Fruit fly (Drosophila melanogaster): ENCODE results near the gene CG13601.

Gene CG13601

DNA sequence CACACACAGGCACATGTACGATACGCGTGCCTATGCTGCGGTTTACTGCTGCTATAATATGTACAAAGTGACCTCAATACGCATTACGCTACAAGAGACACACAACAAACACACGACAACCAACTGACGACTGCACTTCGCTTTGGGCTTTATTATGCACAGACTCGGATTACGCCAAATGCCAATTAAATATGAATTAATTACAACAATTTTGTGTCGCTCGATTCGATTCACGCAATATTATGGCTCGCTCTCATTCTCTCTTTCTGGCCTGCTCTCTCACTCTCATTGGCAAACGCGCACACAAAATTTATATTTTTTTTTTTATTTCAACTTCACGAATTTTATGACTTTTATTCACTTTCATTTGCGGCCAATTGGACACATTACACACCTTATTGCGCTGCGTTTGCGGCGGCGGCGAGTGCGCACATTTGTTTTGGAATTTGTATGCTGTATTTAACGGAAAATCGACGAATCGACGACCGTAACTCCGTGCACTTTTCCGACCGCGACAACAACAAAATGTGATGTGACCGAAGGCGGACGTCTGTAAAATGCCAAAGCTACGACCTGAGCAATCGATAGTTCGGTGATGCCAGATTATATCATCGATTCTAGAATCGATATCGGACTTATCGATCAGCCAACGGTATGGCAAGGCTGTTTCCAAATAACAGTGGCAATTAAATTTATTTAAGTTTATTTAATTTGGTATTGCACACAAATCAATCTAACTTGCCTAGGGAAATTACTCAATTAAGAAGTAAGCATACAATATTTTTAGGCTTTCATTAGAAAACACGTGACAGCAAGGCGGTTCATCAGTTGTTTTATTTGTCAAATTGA is 4.7 kb downstream of the CG13601 start, which contains the start of the genes sba and CG31141 (continued):
- no peak for TF ChIP-seq svp (GFP tag)
- no peak for TF ChIP-seq CG7368 (GFP tag; optimal IDR thresholded peaks at IDR 0.05)
- TF ChIP-seq Gug (GFP tag; IDR thresholded peaks at IDR 0.05) = no peak
- TF ChIP-seq salr (GFP tag; optimal IDR thresholded peaks at IDR 0.05) = no peak
- TF ChIP-seq CG8319 (GFP tag; optimal IDR thresholded peaks at IDR 0.05) = no peak
- no peak for TF ChIP-seq Hr38 (GFP tag; optimal IDR thresholded peaks at IDR 0.05)
- TF ChIP-seq ss (GFP tag; optimal IDR thresholded peaks at IDR 0.05) = no peak
- TF ChIP-seq CG11762 (GFP tag; optimal IDR thresholded peaks at IDR 0.05; ENCODE audit: insufficient read depth) = no peak
- peak; percentile 30 for TF ChIP-seq Lpt (GFP tag; optimal IDR thresholded peaks at IDR 0.05)
- TF ChIP-seq CG11902 (GFP tag; optimal IDR thresholded peaks at IDR 0.05) = no peak
- TF ChIP-seq Sox15 (GFP tag; optimal IDR thresholded peaks at IDR 0.05) = no peak
- TF ChIP-seq CG4318 (GFP tag; optimal IDR thresholded peaks at IDR 0.05) = no peak
- TF ChIP-seq CG16779 (tag; optimal IDR thresholded peaks at IDR 0.05) = no peak
- no peak for TF ChIP-seq CG6276 (GFP tag; optimal IDR thresholded peaks at IDR 0.05)
- no peak for TF ChIP-seq Blimp-1 (GFP tag; optimal IDR thresholded peaks at IDR 0.05)
- TF ChIP-seq Sox14 (GFP tag; optimal IDR thresholded peaks at IDR 0.05) = peak; percentile 39
- no peak for TF ChIP-seq Eip93F (GFP tag; optimal IDR thresholded peaks at IDR 0.05)
- TF ChIP-seq CG10669 (GFP tag; optimal IDR thresholded peaks at IDR 0.05) = no peak
- TF ChIP-seq vri (GFP tag; optimal IDR thresholded peaks at IDR 0.05) = peak; percentile 65
- TF ChIP-seq CG3919 (GFP tag; optimal IDR thresholded peaks at IDR 0.05) = no peak
- TF ChIP-seq achi (GFP tag; optimal IDR thresholded peaks at IDR 0.05) = no peak
- TF ChIP-seq fd59A (GFP tag; optimal IDR thresholded peaks at IDR 0.05) = no peak
- no peak for TF ChIP-seq dac (GFP tag; optimal IDR thresholded peaks at IDR 0.05)
- no peak for TF ChIP-seq CG8632 (GFP tag; optimal IDR thresholded peaks at IDR 0.05)
- no peak for TF ChIP-seq CG8119 (GFP tag; IDR thresholded peaks at IDR 0.05)
- peak; percentile 67 for TF ChIP-seq Eip78C (GFP tag)

DNA sequence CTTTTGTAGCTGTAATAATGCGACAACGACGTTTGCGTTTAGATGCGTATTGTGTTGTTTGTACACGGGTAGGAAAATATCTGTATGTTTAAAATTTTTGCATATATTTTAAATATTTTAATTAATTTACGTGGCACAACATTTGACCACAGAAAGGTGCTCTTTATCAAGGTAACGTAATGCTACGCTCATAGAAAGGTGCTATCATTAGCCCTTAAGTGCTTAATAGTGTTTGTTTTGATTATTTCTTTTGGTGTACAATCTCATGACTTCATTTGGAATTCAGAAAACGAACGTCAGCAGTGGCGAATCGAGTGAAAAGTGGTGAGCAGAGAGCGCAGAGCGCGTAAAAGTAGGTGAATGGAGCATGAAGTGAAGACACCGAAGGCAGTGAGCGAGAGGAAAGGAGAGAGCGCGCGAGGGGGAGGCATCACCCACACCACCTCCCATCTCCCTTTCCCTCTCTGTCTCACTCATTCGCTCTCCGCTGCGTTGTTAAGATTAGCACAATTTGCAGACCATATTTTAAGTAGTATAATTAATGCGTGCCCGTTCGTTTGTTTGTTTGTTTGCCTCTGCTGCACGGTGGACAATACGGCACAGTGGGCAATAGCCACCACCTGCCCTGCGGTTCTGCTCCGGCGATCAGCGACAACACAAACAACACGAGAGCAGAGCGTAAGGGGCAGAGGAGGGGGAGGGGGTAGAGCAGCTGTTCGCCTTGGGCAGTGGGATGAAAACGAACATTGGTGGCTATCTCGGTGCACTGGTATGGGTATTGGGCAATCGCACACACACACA is 5.5 kb downstream of the CG13601 start:
- TF ChIP-seq Lpt (GFP tag; optimal IDR thresholded peaks at IDR 0.05) (no peak), achi (GFP tag; optimal IDR thresholded peaks at IDR 0.05) (peak; percentile 61), Gug (GFP tag; IDR thresholded peaks at IDR 0.05) (peak; percentile 71), CG32006 (GFP tag; optimal IDR thresholded peaks at IDR 0.05) (peak; percentile 76), CG8119 (GFP tag; IDR thresholded peaks at IDR 0.05) (peak; percentile 67), CG3032 (tag; optimal IDR thresholded peaks at IDR 0.05) (peak; percentile 47), spab (GFP tag; optimal IDR thresholded peaks at IDR 0.05) (no peak), Hr4 (GFP tag; optimal IDR thresholded peaks at IDR 0.05) (peak; percentile 69), CG15336 (GFP tag; IDR thresholded peaks at IDR 0.05) (peak; percentile 82), Hr39 (GFP tag; optimal IDR thresholded peaks at IDR 0.05) (no peak), OdsH (GFP tag; optimal IDR thresholded peaks at IDR 0.05) (peak; percentile 68), CG10669 (GFP tag; optimal IDR thresholded peaks at IDR 0.05) (peak; percentile 49), Eip75B (GFP tag; optimal IDR thresholded peaks at IDR 0.05) (no peak), CG34406 (GFP tag; optimal IDR thresholded peaks at IDR 0.05) (peak; percentile 12), svp (GFP tag) (peak; percentile 73), acj6 (GFP tag; optimal IDR thresholded peaks at IDR 0.05) (peak; percentile 45), CG6854 (GFP tag; optimal IDR thresholded peaks at IDR 0.05) (no peak), Ets21C (GFP tag; optimal IDR thresholded peaks at IDR 0.05) (no peak), dac (GFP tag; optimal IDR thresholded peaks at IDR 0.05) (peak; percentile 41), fd85E (GFP tag; optimal IDR thresholded peaks at IDR 0.05) (no peak), Eip78C (GFP tag) (peak; percentile 92), CG6163 (GFP tag; IDR thresholded peaks at IDR 0.05) (peak; percentile 60; the same call in 2 of the 3 replicates), Met (GFP tag; optimal IDR thresholded peaks at IDR 0.05) (peak; percentile 9), CG3919 (GFP tag; optimal IDR thresholded peaks at IDR 0.05) (peak; percentile 42), pdm3 (GFP tag; optimal IDR thresholded peaks at IDR 0.05) (peak; percentile 31), vri (GFP tag; optimal IDR thresholded peaks at IDR 0.05) (peak; percentile 16), CG11762 (GFP tag; optimal IDR thresholded peaks at IDR 0.05; ENCODE audit: insufficient read depth) (no peak), CG10631 (GFP tag; optimal IDR thresholded peaks at IDR 0.05) (peak; percentile 38), eg (GFP tag; IDR thresholded peaks at IDR 0.05) (peak; percentile 81), CG7368 (GFP tag; optimal IDR thresholded peaks at IDR 0.05) (peak; percentile 47), Hr38 (GFP tag; optimal IDR thresholded peaks at IDR 0.05) (no peak), Ets96B (tag; optimal IDR thresholded peaks at IDR 0.05) (peak; percentile 65), Eip93F (GFP tag; optimal IDR thresholded peaks at IDR 0.05) (no peak), Blimp-1 (GFP tag; optimal IDR thresholded peaks at IDR 0.05) (no peak), CG6276 (GFP tag; optimal IDR thresholded peaks at IDR 0.05) (no peak)

Data from whole organism, prepupa.